Worm (Caenorhabditis elegans): ENCODE measurements around the gene dhhc-9.

ce11 chrX:2364703-2365299, 37.0 kb downstream of the dhhc-9 start:
- TF ChIP-seq ztf-7 (tag; optimal IDR thresholded peaks at IDR 0.05) (peak; percentile 94), aha-1 (tag) (peak; percentile 27), snpc-1.2 (GFP tag; IDR thresholded peaks at IDR 0.05) (no peak)
